Worm (Caenorhabditis elegans): ENCODE measurements around the gene F21C10.19.
A peak's percentile ranks its signal among the peaks of the same experiment; 100 is the strongest.

The F21C10.19 gene

DNA sequence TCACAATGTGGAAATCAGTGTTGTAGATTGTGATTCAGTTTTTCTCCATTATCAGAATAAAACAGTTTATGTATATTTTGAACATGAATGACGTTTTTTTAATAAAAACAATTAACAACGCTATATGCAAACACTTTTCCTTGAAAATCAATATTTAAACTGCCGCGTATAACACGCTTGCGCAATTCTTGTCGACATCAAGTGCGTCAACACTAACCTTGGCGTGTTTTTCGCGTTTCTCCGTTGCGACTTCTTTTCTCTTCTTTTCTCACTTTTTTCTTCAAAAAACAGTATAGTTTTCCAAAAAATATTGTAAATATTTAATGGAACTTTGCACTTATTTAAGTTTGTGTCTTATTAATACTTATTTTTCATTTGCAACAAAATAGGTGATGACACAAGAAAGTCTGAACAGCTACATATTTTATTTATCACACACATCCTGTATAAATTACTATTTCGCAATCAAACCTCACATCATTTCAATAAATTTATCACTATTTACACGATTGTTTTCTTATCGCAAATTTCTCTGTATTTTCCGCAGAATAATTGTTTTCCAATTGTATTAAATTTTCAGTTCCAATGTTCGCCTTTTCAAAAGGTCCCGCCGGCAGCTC is 44.5 kb downstream of the F21C10.19 start, which contains the start of gene spas-1:
Gene spas-1, plus strand, starts transcription at position 572 of the 620 bp plus-strand sequence.
- TF ChIP-seq ztf-29 (GFP tag; IDR thresholded peaks at IDR 0.05) (no peak), cog-1 (tag; optimal IDR thresholded peaks at IDR 0.05) (peak; percentile 68), tab-1 (GFP tag; IDR thresholded peaks at IDR 0.05) (peak; percentile 78), med-1 (GFP tag; optimal IDR thresholded peaks at IDR 0.05; ENCODE audit: insufficient read depth) (peak; percentile 6), klf-2 (GFP tag; conservative IDR thresholded peaks at IDR 0.05) (no peak), T22C8.4 (GFP tag; IDR thresholded peaks at IDR 0.05) (peak; percentile 78), ztf-23 (GFP tag; IDR thresholded peaks at IDR 0.05) (peak; percentile 72; the same call in 1 of the 2 replicates)

Measured in whole organism, midembryonic.